Worm (Caenorhabditis elegans) whole organism, young adult: Measurements from ENCODE around the gene str-139.

Source experiments
- B0336.3 ChIP-seq: fragments of 200-800 bp; sonication (Bioruptor generic); IDR thresholded peaks from 2 replicates; pipeline ENCODE4 v1.3.6; 2022; ENCODE audit warnings: missing genetic modification characterization, missing compliant biosample characterization
- hmg-20 ChIP-seq: fragments of 200-800 bp; sonication (Bioruptor generic); IDR thresholded peaks from 2 replicates; pipeline ENCODE4 v1.3.6; 2022; ENCODE audit warnings: missing genetic modification reagents, missing genetic modification characterization, missing compliant biosample characterization
- lin-54 ChIP-seq: fragments of 200-800 bp; sonication (Bioruptor generic); optimal IDR thresholded peaks from 2 replicates; lab custom pipeline; 2018; ENCODE audit warnings: mild to moderate bottlenecking, missing genetic modification characterization, missing compliant biosample characterization

DNA sequence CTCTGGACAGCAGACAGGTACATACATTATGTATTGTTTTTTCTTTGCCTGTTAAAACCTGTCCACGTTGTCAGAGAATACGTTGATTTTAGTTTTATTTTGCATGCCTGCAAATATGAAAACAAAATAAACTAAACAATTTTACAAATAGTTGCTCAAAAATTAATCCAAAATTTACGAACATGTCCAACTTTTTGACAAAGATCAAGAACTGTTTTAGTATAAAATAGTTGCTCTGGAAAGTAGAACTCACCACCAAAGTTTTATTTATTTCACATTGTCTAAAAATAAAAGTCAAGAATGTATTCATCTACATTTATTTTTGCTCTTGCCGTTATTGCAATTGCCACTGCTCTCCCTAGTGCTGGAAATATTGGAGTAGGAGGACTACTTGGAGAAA lies 42.5 kb upstream of the str-139 start, which contains the start of gene srlf-16:
- TF ChIP-seq lin-54 (GFP tag; lab: Kevin White, UChicago) = no peak
- no peak for TF ChIP-seq hmg-20
- TF ChIP-seq B0336.3 (GFP tag; lab: Robert Waterston, UW) = no peak
